Worm (Caenorhabditis elegans): Measurements from ENCODE around the gene nphp-2.

The nphp-2 gene

DNA sequence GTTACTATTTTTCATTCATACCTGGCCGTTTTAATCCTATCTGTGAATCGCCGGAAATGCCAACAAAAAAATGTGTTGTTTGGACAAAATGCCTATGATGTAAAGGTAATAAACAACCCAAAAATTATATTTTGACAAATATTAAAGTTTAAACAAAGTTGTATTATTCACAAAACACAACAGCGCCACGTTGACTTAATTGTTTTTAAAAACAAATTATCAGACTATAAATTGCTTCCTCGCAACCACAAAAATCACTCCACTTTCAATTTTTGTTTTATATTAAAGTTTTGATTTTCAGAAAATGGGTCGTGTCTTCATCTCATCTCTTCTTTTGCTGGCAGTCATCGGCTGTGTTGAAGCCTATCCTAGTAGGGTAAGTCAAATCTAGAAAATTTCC, 11.8 kb downstream of the nphp-2 start, which contains the start of gene Y32G9A.5:
Gene Y32G9A.5 (plus strand): TSS at position 301 of the 400 bp plus-strand sequence.
- TF ChIP-seq aptf-2 (GFP tag; conservative IDR thresholded peaks at IDR 0.05): no peak
- no peak for TF ChIP-seq cebp-1 (GFP tag; IDR thresholded peaks at IDR 0.05)
- TF ChIP-seq cebp-1 (tag; optimal IDR thresholded peaks at IDR 0.05): no peak
- TF ChIP-seq nfya-1 (tag; optimal IDR thresholded peaks at IDR 0.05; ENCODE audit: borderline replicate concordance, insufficient read depth): no peak
- TF ChIP-seq ekl-4 (GFP tag; IDR thresholded peaks at IDR 0.05): no peak
- no peak for TF ChIP-seq madf-10 (tag; optimal IDR thresholded peaks at IDR 0.05)
- no peak for TF ChIP-seq ceh-91 (GFP tag; IDR thresholded peaks at IDR 0.05)
- TF ChIP-seq rec-8 (tag; optimal IDR thresholded peaks at IDR 0.05): no peak
- no peak for TF ChIP-seq gei-17 (GFP tag; optimal IDR thresholded peaks at IDR 0.05)

ce11 chrV:1908542-1908941, 13.0 kb downstream of the nphp-2 start, which contains the start of gene srp-3:
Gene srp-3 (plus strand): TSS chrV:1908842.
- TF ChIP-seq Y67H2A.10 (GFP tag; conservative IDR thresholded peaks at IDR 0.05) (no peak), snpc-1.3 (tag; optimal IDR thresholded peaks at IDR 0.05; ENCODE audit: insufficient read depth) (no peak), madf-6 (GFP tag; IDR thresholded peaks at IDR 0.05) (no peak), ceh-79 (tag; optimal IDR thresholded peaks at IDR 0.05) (no peak), lin-26 (GFP tag; IDR thresholded peaks at IDR 0.05) (no peak), snpc-4 (GFP tag; optimal IDR thresholded peaks at IDR 0.05) (no peak), snpc-4 (tag; optimal IDR thresholded peaks at IDR 0.05) (no peak), efl-1 (GFP tag; optimal IDR thresholded peaks at IDR 0.05) (no peak), nfya-2 (GFP tag; IDR thresholded peaks at IDR 0.05) (no peak), B0261.1 (tag; optimal IDR thresholded peaks at IDR 0.05) (no peak), ztf-25 (GFP tag; IDR thresholded peaks at IDR 0.05) (no peak), nhr-90 (tag; optimal IDR thresholded peaks at IDR 0.05) (no peak), K11D2.4 (GFP tag; IDR thresholded peaks at IDR 0.05) (no peak), bed-1 (GFP tag; IDR thresholded peaks at IDR 0.05) (no peak), F57C9.4 (tag; optimal IDR thresholded peaks at IDR 0.05) (no peak), ztf-6 (GFP tag; IDR thresholded peaks at IDR 0.05) (no peak), rcor-1 (GFP tag; IDR thresholded peaks at IDR 0.05) (no peak), tbp1 (GFP tag; optimal IDR thresholded peaks at IDR 0.05) (no peak)

DNA sequence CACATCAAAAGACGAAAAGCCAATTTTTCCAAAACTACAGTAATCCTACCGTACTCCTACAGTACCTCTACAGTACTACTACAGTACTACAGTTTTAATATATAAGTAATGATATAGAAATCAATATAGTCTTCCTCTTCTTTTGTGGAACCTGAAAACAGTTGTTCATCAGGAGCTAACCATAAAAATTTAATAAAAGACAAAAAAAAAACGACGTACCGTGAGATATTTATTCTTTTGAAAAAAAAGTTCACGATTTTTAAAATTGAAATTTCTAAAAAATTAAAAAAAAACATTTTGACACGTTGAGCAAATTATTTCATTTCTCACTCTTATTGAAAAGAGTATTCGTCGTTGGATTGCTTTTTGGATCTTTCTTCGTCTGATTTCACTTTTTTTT, 15.5 kb downstream of the nphp-2 start, which contains the start of gene Y32G9A.3:
Gene Y32G9A.3 (plus strand): TSS at position 301 of the 400 bp plus-strand sequence.
- no peak for TF ChIP-seq F55B11.4 (tag; optimal IDR thresholded peaks at IDR 0.05; ENCODE audit: borderline replicate concordance, insufficient read depth)
- no peak for TF ChIP-seq bed-2 (GFP tag; IDR thresholded peaks at IDR 0.05)
- no peak for TF ChIP-seq Y53G8AR.9 (GFP tag; conservative IDR thresholded peaks at IDR 0.05)
- no peak for TF ChIP-seq mxl-1 (tag; optimal IDR thresholded peaks at IDR 0.05)
- TF ChIP-seq F57A8.1 (GFP tag; optimal IDR thresholded peaks at IDR 0.05): no peak
- no peak for TF ChIP-seq sdz-38 (tag; optimal IDR thresholded peaks at IDR 0.05)
- no peak for TF ChIP-seq lag-1 (GFP tag; IDR thresholded peaks at IDR 0.05)
- TF ChIP-seq ceh-100 (GFP tag; IDR thresholded peaks at IDR 0.05): no peak
- no peak for TF ChIP-seq unc-130 (GFP tag; optimal IDR thresholded peaks at IDR 0.05)
- TF ChIP-seq nfya-2 (GFP tag; IDR thresholded peaks at IDR 0.05): no peak
- no peak for TF ChIP-seq nhr-27 (tag; optimal IDR thresholded peaks at IDR 0.05)
- no peak for TF ChIP-seq ztf-18 (tag; optimal IDR thresholded peaks at IDR 0.05)
- TF ChIP-seq dox-1 (GFP tag; IDR thresholded peaks at IDR 0.05): no peak
- no peak for TF ChIP-seq hmg-20 (GFP tag; IDR thresholded peaks at IDR 0.05)

Measured in whole organism, young adult.